Worm (Caenorhabditis elegans) whole organism, early embryonic: Measurements from ENCODE around the gene lgc-38.

Source experiments
- B0310.2 ChIP-seq: sonication (generic microtip); optimal IDR thresholded peaks from 2 replicates; lab custom pipeline; 2016; ENCODE audit warnings: mild to moderate bottlenecking, missing genetic modification characterization, missing compliant biosample characterization
- F13C5.2 ChIP-seq: sonication (generic microtip); optimal IDR thresholded peaks from 2 replicates; lab custom pipeline; 2017; ENCODE audit warnings: mild to moderate bottlenecking, missing genetic modification characterization, inconsistent platforms, missing compliant biosample characterization
- aly-1 ChIP-seq: sonication (generic microtip); optimal IDR thresholded peaks from 2 replicates; lab custom pipeline; 2016; ENCODE audit warnings: missing genetic modification characterization, missing compliant biosample characterization
- ama-1 ChIP-seq: fragments of 150-350 bp; optimal IDR thresholded peaks from 2 replicates; lab custom pipeline; 2014
- ceh-13 ChIP-seq: fragments of 200-800 bp; sonication (Bioruptor generic); optimal IDR thresholded peaks from 2 replicates; lab custom pipeline; 2018; ENCODE audit warnings: mild to moderate bottlenecking, missing genetic modification characterization, missing compliant biosample characterization
- ceh-36 ChIP-seq: sonication (generic microtip); optimal IDR thresholded peaks from 2 replicates; lab custom pipeline; 2016; ENCODE audit warnings: missing genetic modification characterization, inconsistent platforms, missing compliant biosample characterization
- ets-7 ChIP-seq: sonication (generic microtip); optimal IDR thresholded peaks from 2 replicates; lab custom pipeline; 2016; ENCODE audit warnings: missing genotype, missing genetic modification characterization, missing compliant biosample characterization
- flt-1 ChIP-seq: fragments of 200-800 bp; sonication (Bioruptor generic); IDR thresholded peaks from 2 replicates; pipeline ENCODE4 v1.3.6; 2022; ENCODE audit warnings: missing genetic modification characterization, missing compliant biosample characterization
- hmbx-1 ChIP-seq: sonication (generic microtip); optimal IDR thresholded peaks from 2 replicates; lab custom pipeline; 2016; ENCODE audit warnings: mild to moderate bottlenecking, missing genetic modification characterization, missing compliant biosample characterization
- hmg-4 ChIP-seq: fragments of 200-800 bp; sonication (Bioruptor generic); optimal IDR thresholded peaks from 2 replicates; lab custom pipeline; 2018; ENCODE audit warnings: mild to moderate bottlenecking, missing genetic modification characterization, missing compliant biosample characterization
- hnd-1 ChIP-seq: sonication (generic microtip); optimal IDR thresholded peaks from 2 replicates; lab custom pipeline; 2016; ENCODE audit warnings: missing genetic modification characterization, missing compliant biosample characterization
- pes-1 ChIP-seq: fragments of 200-800 bp; sonication (Bioruptor generic); IDR thresholded peaks from 2 replicates; pipeline ENCODE4 v1.3.6; 2022; ENCODE audit warnings: missing genetic modification reagents, missing genetic modification characterization, missing compliant biosample characterization
- scrt-1 ChIP-seq: fragments of 200-800 bp; sonication (Bioruptor generic); IDR thresholded peaks from 2 replicates; pipeline ENCODE4 v1.3.6; 2022; ENCODE audit warnings: missing genetic modification characterization, missing compliant biosample characterization
- sea-1 ChIP-seq: fragments of 200-800 bp; sonication (Bioruptor generic); conservative IDR thresholded peaks from 2 replicates; pipeline ENCODE4 v1.3.6; 2022; ENCODE audit warnings: missing genetic modification characterization, missing compliant biosample characterization
- tbx-11 ChIP-seq: fragments of 200-800 bp; sonication (Bioruptor generic); IDR thresholded peaks from 2 replicates; pipeline ENCODE4 v1.3.6; 2022; ENCODE audit warnings: missing genetic modification characterization, missing compliant biosample characterization
- tbx-37 ChIP-seq: fragments of 200-800 bp; sonication (Bioruptor generic); conservative IDR thresholded peaks from 2 replicates; pipeline ENCODE4 v1.3.6; 2022; ENCODE audit warnings: missing genetic modification reagents, missing genetic modification characterization, missing compliant biosample characterization
- tra-4 ChIP-seq: sonication (generic microtip); optimal IDR thresholded peaks from 2 replicates; lab custom pipeline; 2017; ENCODE audit warnings: missing genetic modification characterization, missing compliant biosample characterization

The lgc-38 gene

DNA sequence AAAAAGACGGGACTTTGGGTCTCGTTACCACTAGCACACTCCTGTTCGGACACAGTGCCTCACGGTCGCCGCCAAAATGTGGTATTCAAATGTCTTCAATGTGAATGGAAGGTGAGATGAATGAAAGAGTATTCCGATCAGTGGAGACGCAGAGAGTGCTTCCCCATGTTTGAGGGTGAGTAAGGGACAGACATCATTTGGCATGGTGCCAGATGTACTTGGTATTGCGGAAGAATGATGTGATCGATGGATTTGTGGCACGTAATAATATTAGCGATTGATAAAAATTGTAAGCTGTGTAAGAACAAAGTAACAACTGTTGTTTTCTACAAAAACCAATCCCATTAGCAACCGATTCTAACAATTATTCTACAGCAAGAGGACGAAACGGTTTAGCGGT, 23.1 kb downstream of the lgc-38 start:
- no peak for TF ChIP-seq hmbx-1 (tag; lab: Kevin White, UChicago)
- TF ChIP-seq hnd-1 (tag; lab: Kevin White, UChicago) = no peak
- no peak for TF ChIP-seq F13C5.2 (tag; lab: Kevin White, UChicago)
- no peak for TF ChIP-seq flt-1

- TF ChIP-seq hnd-1 (tag; lab: Kevin White, UChicago) = no peak
- no peak for TF ChIP-seq hmg-4 (GFP tag; lab: Kevin White, UChicago)
- TF ChIP-seq ceh-36 (tag; lab: Kevin White, UChicago) = no peak
- TF ChIP-seq B0310.2 (tag; lab: Kevin White, UChicago) = no peak
- TF ChIP-seq tbx-37 = no peak
- TF ChIP-seq flt-1 = no peak
- no peak for TF ChIP-seq aly-1 (tag; lab: Kevin White, UChicago)
- no peak for TF ChIP-seq pes-1 (GFP tag; lab: Robert Waterston, UW)
- TF ChIP-seq ets-7 (tag; lab: Kevin White, UChicago) = no peak
- no peak for TF ChIP-seq tbx-11
- TF ChIP-seq scrt-1 (GFP tag; lab: Robert Waterston, UW) = no peak
- no peak for TF ChIP-seq ceh-13 (GFP tag; lab: Kevin White, UChicago)
- TF ChIP-seq tra-4 = no peak
- TF ChIP-seq ama-1 (lab: Kevin White, UChicago) = no peak
- no peak for TF ChIP-seq F13C5.2 (tag; lab: Kevin White, UChicago)
- TF ChIP-seq sea-1 = no peak
- no peak for TF ChIP-seq hmbx-1 (tag; lab: Kevin White, UChicago)
Observed at ce11 chrIII:7034252-7035223, 25.6 kb downstream of the lgc-38 start.

DNA sequence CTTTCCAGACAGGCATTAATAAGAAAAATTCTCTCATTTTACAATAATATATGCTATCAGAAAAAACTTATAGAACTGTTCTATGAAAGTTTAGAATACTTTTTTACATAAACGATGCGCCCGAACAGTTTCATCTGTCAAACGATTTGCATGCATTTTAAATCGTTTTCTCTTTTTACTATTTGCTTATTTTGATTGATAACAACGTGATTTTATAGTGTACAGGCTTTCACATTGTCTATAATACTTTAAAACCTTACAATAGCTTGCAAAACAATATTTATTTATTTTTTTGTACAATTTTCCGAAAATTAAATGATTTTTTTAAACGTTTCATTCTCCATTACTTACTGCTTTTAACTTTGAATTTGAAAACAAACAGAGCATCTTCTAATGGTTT, 36.7 kb downstream of the lgc-38 start, which contains the start of gene R01H2.7:
Gene R01H2.7, minus strand, starts transcription at position 101 of the 400 bp plus-strand sequence.
- no peak for TF ChIP-seq aly-1 (tag; lab: Kevin White, UChicago)
- TF ChIP-seq hmbx-1 (tag; lab: Kevin White, UChicago) = no peak
- no peak for TF ChIP-seq ceh-36 (tag; lab: Kevin White, UChicago)
- TF ChIP-seq tbx-37 = no peak
- no peak for TF ChIP-seq ets-7 (tag; lab: Kevin White, UChicago)
- no peak for TF ChIP-seq hmg-4 (GFP tag; lab: Kevin White, UChicago)

DNA sequence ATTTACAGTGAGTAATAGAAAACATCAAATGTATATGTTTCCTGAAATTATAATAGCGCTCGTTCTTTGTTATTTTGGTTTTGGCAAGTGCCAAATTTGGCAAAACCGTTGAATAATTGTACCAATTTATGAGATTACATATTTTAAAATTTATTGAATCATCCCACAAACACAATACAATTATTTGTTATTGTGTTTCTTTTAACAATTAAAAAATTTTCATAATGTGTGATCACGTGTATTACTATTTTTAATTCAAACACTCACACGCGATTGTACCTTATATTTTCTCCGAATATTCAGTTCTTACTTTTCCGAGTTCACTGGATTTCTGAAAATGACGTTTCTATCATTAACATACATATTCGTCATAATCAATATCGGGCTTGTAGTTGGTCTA, 47.3 kb downstream of the lgc-38 start, which contains the start of gene R01H2.2:
Gene R01H2.2, plus strand, starts transcription at position 301 of the 400 bp plus-strand sequence.
- TF ChIP-seq ceh-36 (tag; lab: Kevin White, UChicago) = no peak
- no peak for TF ChIP-seq sea-1
- no peak for TF ChIP-seq hmg-4 (GFP tag; lab: Kevin White, UChicago)
- no peak for TF ChIP-seq F13C5.2 (tag; lab: Kevin White, UChicago)
- no peak for TF ChIP-seq hmbx-1 (tag; lab: Kevin White, UChicago)
- TF ChIP-seq ceh-13 (GFP tag; lab: Kevin White, UChicago) = no peak
- TF ChIP-seq aly-1 (tag; lab: Kevin White, UChicago) = no peak
- TF ChIP-seq pes-1 (GFP tag; lab: Robert Waterston, UW) = no peak
- no peak for TF ChIP-seq tbx-11
- TF ChIP-seq ets-7 (tag; lab: Kevin White, UChicago) = no peak

DNA sequence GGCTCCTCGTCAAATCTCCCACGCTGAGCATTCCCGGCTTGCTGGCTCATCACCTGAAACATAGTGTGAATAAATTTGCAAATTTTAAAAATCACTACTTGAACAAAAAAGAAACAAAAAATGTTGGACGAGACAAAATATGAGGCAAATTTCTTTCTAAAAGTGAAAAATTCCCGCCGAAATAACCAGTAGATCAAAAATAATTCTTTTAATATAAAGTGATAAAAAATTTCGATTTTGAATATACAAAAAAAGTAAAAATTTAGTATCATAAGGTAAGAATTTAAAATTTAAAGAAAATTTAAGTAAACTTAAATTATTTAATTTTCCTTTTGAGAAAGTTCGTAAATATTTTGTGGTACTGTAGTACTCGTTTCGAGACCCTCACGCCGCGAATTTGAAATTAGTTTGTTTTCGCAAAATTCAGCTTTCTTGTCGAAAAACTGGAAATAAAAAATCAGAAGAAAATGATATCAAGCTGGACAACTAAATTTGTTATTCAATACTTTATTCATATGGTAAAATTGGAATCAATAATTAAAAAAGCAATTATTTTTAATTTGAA, 51.7 kb downstream of the lgc-38 start, which contains the start of gene egg-2:
Gene egg-2, minus strand, starts transcription at position 53 of the 565 bp plus-strand sequence.
- TF ChIP-seq hnd-1 (tag; lab: Kevin White, UChicago) (no peak), ceh-36 (tag; lab: Kevin White, UChicago) (no peak), tbx-37 (no peak), scrt-1 (GFP tag; lab: Robert Waterston, UW) (no peak), aly-1 (tag; lab: Kevin White, UChicago) (no peak), ama-1 (lab: Kevin White, UChicago) (no peak), pes-1 (GFP tag; lab: Robert Waterston, UW) (no peak), B0310.2 (tag; lab: Kevin White, UChicago) (no peak), ceh-13 (GFP tag; lab: Kevin White, UChicago) (no peak), ets-7 (tag; lab: Kevin White, UChicago) (no peak), sea-1 (no peak), F13C5.2 (tag; lab: Kevin White, UChicago) (no peak), flt-1 (no peak), tbx-11 (no peak), hmbx-1 (tag; lab: Kevin White, UChicago) (no peak), tra-4 (no peak), hmg-4 (GFP tag; lab: Kevin White, UChicago) (no peak)

DNA sequence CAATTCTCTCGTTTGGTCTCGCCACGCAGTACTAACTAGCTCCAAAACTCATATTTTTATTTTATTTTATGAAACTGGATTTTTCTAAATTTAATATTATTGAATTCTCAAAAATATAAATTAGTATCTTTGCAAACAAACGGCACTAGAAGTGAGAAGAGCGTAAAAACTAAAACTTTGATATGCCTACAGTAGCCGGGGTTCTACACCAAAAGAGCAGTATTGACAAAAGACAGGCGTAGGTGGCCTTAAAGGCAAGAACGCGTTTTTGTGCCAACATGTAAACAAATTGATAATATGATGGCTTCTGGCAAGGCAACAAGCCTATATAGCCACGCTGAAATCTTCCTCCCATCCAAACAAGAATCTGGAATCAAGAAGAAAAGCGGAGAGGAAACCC, 53.6 kb downstream of the lgc-38 start, which contains the start of gene R01H2.1:
Gene R01H2.1, plus strand, starts transcription at position 301 of the 400 bp plus-strand sequence.
- no peak for TF ChIP-seq aly-1 (tag; lab: Kevin White, UChicago)
- TF ChIP-seq F13C5.2 (tag; lab: Kevin White, UChicago) = no peak
- TF ChIP-seq hnd-1 (tag; lab: Kevin White, UChicago) = no peak

DNA sequence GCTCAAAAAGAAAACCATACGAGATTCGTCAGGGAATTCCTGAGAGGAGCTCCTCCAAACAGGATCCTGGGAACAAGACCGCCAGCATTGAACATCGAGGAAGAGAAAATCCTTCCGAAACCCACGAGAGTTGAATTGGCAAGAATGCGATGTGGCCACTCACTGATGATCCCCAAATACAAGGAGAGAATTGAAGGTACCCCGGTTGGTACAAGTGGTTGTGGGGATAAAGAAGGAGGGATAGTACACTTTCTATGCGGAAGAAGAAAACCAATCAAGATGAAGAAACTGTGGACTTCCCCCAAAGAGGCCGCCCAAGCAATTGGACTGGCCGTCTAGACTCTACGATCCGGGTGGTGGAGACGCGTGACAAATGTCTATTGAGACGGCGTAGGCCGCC, 54.1 kb downstream of the lgc-38 start:
- TF ChIP-seq B0310.2 (tag; lab: Kevin White, UChicago) = no peak
- TF ChIP-seq hmg-4 (GFP tag; lab: Kevin White, UChicago) = no peak
- TF ChIP-seq ets-7 (tag; lab: Kevin White, UChicago) = no peak
- no peak for TF ChIP-seq tbx-37
- TF ChIP-seq ceh-13 (GFP tag; lab: Kevin White, UChicago) = no peak
- TF ChIP-seq tra-4 = no peak
- TF ChIP-seq hnd-1 (tag; lab: Kevin White, UChicago) = no peak
- TF ChIP-seq aly-1 (tag; lab: Kevin White, UChicago) = no peak
- no peak for TF ChIP-seq F13C5.2 (tag; lab: Kevin White, UChicago)
- TF ChIP-seq sea-1 = no peak
- TF ChIP-seq tbx-11 = no peak
- no peak for TF ChIP-seq pes-1 (GFP tag; lab: Robert Waterston, UW)
- no peak for TF ChIP-seq ceh-36 (tag; lab: Kevin White, UChicago)
- TF ChIP-seq hmbx-1 (tag; lab: Kevin White, UChicago) = no peak
- no peak for TF ChIP-seq ama-1 (lab: Kevin White, UChicago)
